Fruit fly (Drosophila melanogaster): Measurements from ENCODE around the gene CG12984.
A peak's percentile ranks its signal among the peaks of the same experiment; 100 is the strongest.

CG12984 gene

dm6 chr3L:20949371-20950135 lies 41.9 kb upstream of the CG12984 start, which contains the start of gene fng (continued):
- TF ChIP-seq CG16813 (GFP tag; IDR thresholded peaks at IDR 0.05; ENCODE audit: partially characterized antibody) (0 out of 3 replicates have a peak, but pooled peaks have one; percentile 27), chinmo (GFP tag; IDR thresholded peaks at IDR 0.05; ENCODE audit: partially characterized antibody) (peak; percentile 67; the same call in 1 of the 4 replicates), CG4360 (GFP tag; IDR thresholded peaks at IDR 0.05) (peak; percentile 42), Dll (GFP tag; IDR thresholded peaks at IDR 0.05; ENCODE audit: partially characterized antibody) (peak; percentile 67; the same call in 2 of the 4 replicates), HLH4C (GFP tag; IDR thresholded peaks at IDR 0.05; ENCODE audit: partially characterized antibody) (peak; percentile 57; the same call in 2 of the 3 replicates), CG34224 (GFP tag; IDR thresholded peaks at IDR 0.05; ENCODE audit: partially characterized antibody) (peak; percentile 78), sob (GFP tag; IDR thresholded peaks at IDR 0.05) (peak; percentile 18; the same call in 1 of the 2 replicates), sens-2 (GFP tag; IDR thresholded peaks at IDR 0.05) (no peak), CG17328 (GFP tag; IDR thresholded peaks at IDR 0.05) (peak; percentile 47; the same call in 1 of the 2 replicates), CG2199 (GFP tag; IDR thresholded peaks at IDR 0.05) (peak; percentile 45; the same call in 1 of the 3 replicates), CG13894 (tag; optimal IDR thresholded peaks at IDR 0.05) (peak; percentile 46), Opbp (GFP tag; IDR thresholded peaks at IDR 0.05; ENCODE audit: partially characterized antibody) (peak; percentile 19; the same call in 1 of the 3 replicates), CG4730 (GFP tag; IDR thresholded peaks at IDR 0.05) (no peak), Nf-YC (tag; optimal IDR thresholded peaks at IDR 0.05) (peak; percentile 88), gcm (GFP tag; optimal IDR thresholded peaks at IDR 0.05) (peak; percentile 23), lbe (GFP tag; optimal IDR thresholded peaks at IDR 0.05) (peak; percentile 40), sna (GFP tag; IDR thresholded peaks at IDR 0.05; ENCODE audit: partially characterized antibody) (peak; percentile 25; the same call in 1 of the 2 replicates), CG33213 (GFP tag; optimal IDR thresholded peaks at IDR 0.05) (no peak), CG11695 (GFP tag; IDR thresholded peaks at IDR 0.05) (peak; percentile 12; the same call in 1 of the 3 replicates), Drgx (GFP tag; IDR thresholded peaks at IDR 0.05) (peak; percentile 21; the same call in 1 of the 2 replicates), Med (GFP tag) (peak; percentile 49), Trl (optimal IDR thresholded peaks at IDR 0.05) (peak; percentile 96 to 99), Trl (GFP tag; optimal IDR thresholded peaks at IDR 0.05) (peak; percentile 21), al (GFP tag; IDR thresholded peaks at IDR 0.05) (0 out of 2 replicates have a peak, but pooled peaks have one; percentile 8), bbx (GFP tag; IDR thresholded peaks at IDR 0.05; ENCODE audit: partially characterized antibody) (peak; percentile 57), CG8290 (GFP tag; optimal IDR thresholded peaks at IDR 0.05) (no peak), CG8290 (tag; optimal IDR thresholded peaks at IDR 0.05) (peak in 1 of 2 experiments; percentile 8), CG5245 (GFP tag; optimal IDR thresholded peaks at IDR 0.05) (no peak), Atf6 (GFP tag; IDR thresholded peaks at IDR 0.05) (0 out of 2 replicates have a peak, but pooled peaks have one; percentile 18), yki (optimal IDR thresholded peaks at IDR 0.05) (peak; percentile 97), ci (GFP tag; IDR thresholded peaks at IDR 0.05) (peak; percentile 56; the same call in 2 of the 3 replicates), slbo (GFP tag; IDR thresholded peaks at IDR 0.05) (0 out of 2 replicates have a peak, but pooled peaks have one; percentile 25), scrt (GFP tag; optimal IDR thresholded peaks at IDR 0.05) (no peak), pnt (GFP tag; optimal IDR thresholded peaks at IDR 0.05) (no peak), shn (GFP tag; optimal IDR thresholded peaks at IDR 0.05) (no peak), sim (GFP tag; IDR thresholded peaks at IDR 0.05) (no peak), gsb-n (tag; optimal IDR thresholded peaks at IDR 0.05) (peak; percentile 22), Sox100B (GFP tag; optimal IDR thresholded peaks at IDR 0.05) (no peak), CTCF (GFP tag; optimal IDR thresholded peaks at IDR 0.05) (peak; percentile 10), CG42726 (GFP tag; IDR thresholded peaks at IDR 0.05; ENCODE audit: partially characterized antibody) (peak; percentile 49; the same call in 1 of the 2 replicates), CG6254 (GFP tag; optimal IDR thresholded peaks at IDR 0.05) (no peak), Deaf1 (tag; optimal IDR thresholded peaks at IDR 0.05) (peak; percentile 91), Bgb (GFP tag; IDR thresholded peaks at IDR 0.05; ENCODE audit: partially characterized antibody) (peak; percentile 38; the same call in 1 of the 2 replicates), hbn (GFP tag; IDR thresholded peaks at IDR 0.05; ENCODE audit: partially characterized antibody) (peak; percentile 50; the same call in 1 of the 2 replicates), gce (GFP tag; IDR thresholded peaks at IDR 0.05) (peak; percentile 57; the same call in 1 of the 3 replicates), CG4424 (GFP tag; optimal IDR thresholded peaks at IDR 0.05) (peak; percentile 10), Stat92E (GFP tag; optimal IDR thresholded peaks at IDR 0.05) (peak in 1 of 3 experiments; percentile 30), zen2 (GFP tag; IDR thresholded peaks at IDR 0.05; ENCODE audit: partially characterized antibody) (peak; percentile 76)
